Fruit fly (Drosophila melanogaster) whole organism, adult: Measurements from ENCODE around the gene Sms.

Experiments
- CG11617 ChIP-seq: fragments of 200-800 bp; sonication (Bioruptor generic); optimal IDR thresholded peaks from 2 replicates; lab custom pipeline; 2017; ENCODE audit warnings: mild to moderate bottlenecking, missing biosample characterization, missing genetic modification reagents, missing genetic modification characterization
- CG12768 ChIP-seq: fragments of 200-800 bp; sonication (Bioruptor generic); optimal IDR thresholded peaks from 2 replicates; lab custom pipeline; 2017; ENCODE audit warnings: missing biosample characterization, missing genetic modification characterization, mild to moderate bottlenecking, moderate library complexity, missing genetic modification reagents
- CG14711 ChIP-seq: fragments of 200-800 bp; sonication (Bioruptor generic); optimal IDR thresholded peaks from 2 replicates; lab custom pipeline; 2018; ENCODE audit warnings: missing biosample characterization, mild to moderate bottlenecking, missing genetic modification characterization, moderate library complexity
- CG1620 ChIP-seq: fragments of 200-800 bp; sonication (Bioruptor generic); optimal IDR thresholded peaks from 2 replicates; lab custom pipeline; 2016; ENCODE audit warnings: missing biosample characterization, missing genetic modification characterization
- CG33017 ChIP-seq: fragments of 200-800 bp; sonication (Bioruptor generic); optimal IDR thresholded peaks from 2 replicates; lab custom pipeline; 2018; ENCODE audit warnings: missing biosample characterization, mild to moderate bottlenecking, missing genetic modification characterization, moderate library complexity
- CG5204 ChIP-seq: fragments of 200-800 bp; sonication (Bioruptor generic); optimal IDR thresholded peaks from 2 replicates; lab custom pipeline; 2016; ENCODE audit warnings: missing biosample characterization, missing genetic modification characterization
- CG7045 ChIP-seq: fragments of 200-800 bp; sonication (Bioruptor generic); optimal IDR thresholded peaks from 2 replicates; lab custom pipeline; 2017; ENCODE audit warnings: missing biosample characterization, mild to moderate bottlenecking, missing genetic modification characterization
- CG7101 ChIP-seq: fragments of 200-800 bp; sonication (Bioruptor generic); optimal IDR thresholded peaks from 2 replicates; lab custom pipeline; 2018; ENCODE audit warnings: missing biosample characterization, mild to moderate bottlenecking, missing genetic modification characterization, moderate library complexity
- Clk ChIP-seq: fragments of 200-800 bp; sonication (Bioruptor generic); optimal IDR thresholded peaks from 2 replicates; lab custom pipeline; 2017; ENCODE audit warnings: missing biosample characterization, missing genetic modification characterization
- Crg-1 ChIP-seq: fragments of 200-800 bp; sonication (Bioruptor generic); optimal IDR thresholded peaks from 2 replicates; lab custom pipeline; 2016; ENCODE audit warnings: missing biosample characterization, missing genetic modification characterization
- Hr96 ChIP-seq: fragments of 200-800 bp; sonication (Bioruptor generic); optimal IDR thresholded peaks from 2 replicates; lab custom pipeline; 2016; ENCODE audit warnings: missing biosample characterization, missing genetic modification characterization
- Mnt ChIP-seq: fragments of 200-800 bp; sonication (Bioruptor generic); optimal IDR thresholded peaks from 2 replicates; lab custom pipeline; 2016; ENCODE audit warnings: missing biosample characterization, mild to moderate bottlenecking, missing genetic modification characterization
- bab1 ChIP-seq: fragments of 200-800 bp; sonication (Bioruptor generic); optimal IDR thresholded peaks from 3 replicates; lab custom pipeline; 2019; ENCODE audit warnings: missing biosample characterization, mild to moderate bottlenecking, missing genetic modification characterization, moderate library complexity
- cic ChIP-seq: fragments of 200-800 bp; sonication (Bioruptor generic); optimal IDR thresholded peaks from 2 replicates; lab custom pipeline; 2017; ENCODE audit warnings: missing biosample characterization, mild to moderate bottlenecking, missing genetic modification characterization, moderate library complexity
- cnc ChIP-seq, 2 experiments: fragments of >200 bp; optimal IDR thresholded peaks; 2 replicates each; lab custom pipeline; 2017
- kay ChIP-seq: fragments of 200-800 bp; sonication (Bioruptor generic); peaks from one replicate; lab custom pipeline; 2016; ENCODE audit warnings: missing biosample characterization, missing genetic modification characterization, borderline replicate concordance
- ovo ChIP-seq: fragments of 200-800 bp; sonication (Bioruptor generic); optimal IDR thresholded peaks from 2 replicates; lab custom pipeline; 2016; ENCODE audit warnings: missing biosample characterization, missing genetic modification characterization
- pad ChIP-seq: fragments of 200-800 bp; sonication (Bioruptor generic); optimal IDR thresholded peaks from 3 replicates; lab custom pipeline; 2017; ENCODE audit warnings: missing biosample characterization, missing genetic modification characterization, mild to moderate bottlenecking, moderate library complexity, missing genetic modification reagents
- tj ChIP-seq: fragments of 200-800 bp; sonication (Bioruptor generic); optimal IDR thresholded peaks from 3 replicates; lab custom pipeline; 2017; ENCODE audit warnings: missing biosample characterization, mild to moderate bottlenecking, missing genetic modification characterization, moderate library complexity
- toe ChIP-seq: fragments of 200-800 bp; sonication (Bioruptor generic); optimal IDR thresholded peaks from 2 replicates; lab custom pipeline; 2016; ENCODE audit warnings: missing biosample characterization, missing genetic modification characterization

The Sms gene

dm6 chr3L:12277054-12277879 lies at the start of gene Sms, which contains the start of gene INPP5E:
Gene Sms (minus strand): TSS chr3L:12277251.
Gene INPP5E (plus strand): TSS chr3L:12277655.
- no peak for TF ChIP-seq cic (GFP tag; lab: Kevin White, UChicago)
- peak; percentile 23 for TF ChIP-seq Mnt (GFP tag; lab: Kevin White, UChicago)
- no peak for TF ChIP-seq CG12768
- peak; percentile 18 for TF ChIP-seq tj (GFP tag; lab: Kevin White, UChicago)
- TF ChIP-seq CG7045: peak; percentile 44
- peak; percentile 33 for TF ChIP-seq CG7101 (tag; lab: Kevin White, UChicago)
- TF ChIP-seq CG33017 (tag; lab: Kevin White, UChicago): no peak
- TF ChIP-seq CG14711: peak; percentile 68
- TF ChIP-seq Crg-1 (GFP tag; lab: Kevin White, UChicago): no peak
- no peak for TF ChIP-seq kay
- peak; percentile 65 for TF ChIP-seq CG11617 (GFP tag; lab: Kevin White, UChicago)
- TF ChIP-seq Clk (GFP tag; lab: Kevin White, UChicago): no peak
- peak; percentile 49 for TF ChIP-seq CG1620 (GFP tag; lab: Kevin White, UChicago)
- TF ChIP-seq CG5204: peak; percentile 20
- TF ChIP-seq Hr96 (GFP tag; lab: Kevin White, UChicago): peak; percentile 20
- peak; percentile 6 for TF ChIP-seq toe (GFP tag; lab: Kevin White, UChicago)
- TF ChIP-seq bab1 (GFP tag; lab: Kevin White, UChicago): peak; percentile 52
- TF ChIP-seq ovo (GFP tag; lab: Kevin White, UChicago): peak; percentile 32
- TF ChIP-seq pad (GFP tag; lab: Kevin White, UChicago): peak; percentile 18
- TF ChIP-seq cnc (optimal IDR thresholded peaks at IDR 0.05; lab: Kevin White, UChicago): no peak

dm6 chr3L:12319782-12320181 lies 42.7 kb upstream of the Sms start:
- TF ChIP-seq CG5204: no peak
- no peak for TF ChIP-seq CG14711
- no peak for TF ChIP-seq tj (GFP tag; lab: Kevin White, UChicago)
- no peak for TF ChIP-seq Mnt (GFP tag; lab: Kevin White, UChicago)
- no peak for TF ChIP-seq CG7101 (tag; lab: Kevin White, UChicago)
- TF ChIP-seq CG33017 (tag; lab: Kevin White, UChicago): no peak
- no peak for TF ChIP-seq Crg-1 (GFP tag; lab: Kevin White, UChicago)
- TF ChIP-seq CG7045: no peak
- no peak for TF ChIP-seq cnc (optimal IDR thresholded peaks at IDR 0.05; lab: Kevin White, UChicago)
- TF ChIP-seq Clk (GFP tag; lab: Kevin White, UChicago): no peak
- no peak for TF ChIP-seq pad (GFP tag; lab: Kevin White, UChicago)
- TF ChIP-seq bab1 (GFP tag; lab: Kevin White, UChicago): no peak
- TF ChIP-seq Hr96 (GFP tag; lab: Kevin White, UChicago): no peak
- TF ChIP-seq CG12768: no peak

- TF ChIP-seq toe (GFP tag; lab: Kevin White, UChicago) (no peak), kay (no peak), CG1620 (GFP tag; lab: Kevin White, UChicago) (no peak), bab1 (GFP tag; lab: Kevin White, UChicago) (no peak), CG12768 (no peak), CG14711 (no peak), Crg-1 (GFP tag; lab: Kevin White, UChicago) (no peak), CG7101 (tag; lab: Kevin White, UChicago) (no peak), Hr96 (GFP tag; lab: Kevin White, UChicago) (no peak), Mnt (GFP tag; lab: Kevin White, UChicago) (no peak), CG33017 (tag; lab: Kevin White, UChicago) (no peak), CG5204 (no peak), cic (GFP tag; lab: Kevin White, UChicago) (no peak), Clk (GFP tag; lab: Kevin White, UChicago) (no peak), CG11617 (GFP tag; lab: Kevin White, UChicago) (no peak), cnc (optimal IDR thresholded peaks at IDR 0.05; lab: Kevin White, UChicago) (no peak), tj (GFP tag; lab: Kevin White, UChicago) (no peak), pad (GFP tag; lab: Kevin White, UChicago) (no peak)
These were observed 36.2 kb upstream of the Sms start for dm6 chr3L:12313280-12313679.

dm6 chr3L:12310505-12310904 lies 33.5 kb upstream of the Sms start, which contains the start of gene CG44355:
Gene CG44355 (plus strand): TSS chr3L:12310805.
- no peak for TF ChIP-seq toe (GFP tag; lab: Kevin White, UChicago)
- TF ChIP-seq Crg-1 (GFP tag; lab: Kevin White, UChicago): no peak
- TF ChIP-seq CG12768: no peak
- no peak for TF ChIP-seq bab1 (GFP tag; lab: Kevin White, UChicago)
- TF ChIP-seq Clk (GFP tag; lab: Kevin White, UChicago): no peak
- no peak for TF ChIP-seq Mnt (GFP tag; lab: Kevin White, UChicago)
- TF ChIP-seq CG11617 (GFP tag; lab: Kevin White, UChicago): no peak
- TF ChIP-seq CG7045: no peak
- no peak for TF ChIP-seq CG33017 (tag; lab: Kevin White, UChicago)

dm6 chr3L:12305896-12306295 lies 28.8 kb upstream of the Sms start:
- TF ChIP-seq CG7101 (tag; lab: Kevin White, UChicago) (no peak), pad (GFP tag; lab: Kevin White, UChicago) (no peak), CG7045 (no peak), tj (GFP tag; lab: Kevin White, UChicago) (no peak), cic (GFP tag; lab: Kevin White, UChicago) (no peak), Hr96 (GFP tag; lab: Kevin White, UChicago) (no peak), bab1 (GFP tag; lab: Kevin White, UChicago) (no peak), CG12768 (no peak), CG33017 (tag; lab: Kevin White, UChicago) (no peak), CG11617 (GFP tag; lab: Kevin White, UChicago) (no peak), CG14711 (no peak)
